Worm (Caenorhabditis elegans): ENCODE results near the gene F39E9.14.

The F39E9.14 gene

ce11 chrII:3250195-3250594 lies 40.2 kb downstream of the F39E9.14 start:
- TF ChIP-seq alr-1 (tag; optimal IDR thresholded peaks at IDR 0.05; ENCODE audit: borderline replicate concordance) (no peak), rnt-1 (tag; optimal IDR thresholded peaks at IDR 0.05) (no peak), nhr-20 (tag; optimal IDR thresholded peaks at IDR 0.05) (no peak), pax-3 (tag; optimal IDR thresholded peaks at IDR 0.05) (no peak), unc-98 (GFP tag; IDR thresholded peaks at IDR 0.05) (no peak), nhr-71 (tag; optimal IDR thresholded peaks at IDR 0.05) (no peak), elt-3 (tag; optimal IDR thresholded peaks at IDR 0.05) (no peak), grh-1 (GFP tag; IDR thresholded peaks at IDR 0.05) (no peak), aly-2 (tag; optimal IDR thresholded peaks at IDR 0.05) (no peak), ceh-90 (tag; optimal IDR thresholded peaks at IDR 0.05) (no peak), blmp-1 (tag; optimal IDR thresholded peaks at IDR 0.05) (no peak), nhr-237 (tag; optimal IDR thresholded peaks at IDR 0.05) (no peak), hlh-17 (GFP tag; optimal IDR thresholded peaks at IDR 0.05; ENCODE audit: borderline replicate concordance) (no peak), fkh-8 (tag; optimal IDR thresholded peaks at IDR 0.05) (no peak), snpc-4 (tag; optimal IDR thresholded peaks at IDR 0.05) (no peak), aha-1 (tag; optimal IDR thresholded peaks at IDR 0.05) (no peak)

ce11 chrII:3249406-3249805 lies 41.0 kb downstream of the F39E9.14 start, which contains the start of gene clec-124:
Gene clec-124 (plus strand): TSS chrII:3249706.
- TF ChIP-seq nhr-19 (GFP tag; conservative IDR thresholded peaks at IDR 0.05), result no peak
- no peak for TF ChIP-seq mep-1 (tag; optimal IDR thresholded peaks at IDR 0.05)

- TF ChIP-seq efl-1 (optimal IDR thresholded peaks at IDR 0.05) (no peak), efl-1 (GFP tag; optimal IDR thresholded peaks at IDR 0.05 in 1 of 2) (peak in 1 of 2 experiments; percentile 56), efl-3 (GFP tag; optimal IDR thresholded peaks at IDR 0.05) (no peak), elt-3 (tag; optimal IDR thresholded peaks at IDR 0.05) (no peak), lir-3 (tag; optimal IDR thresholded peaks at IDR 0.05; ENCODE audit: poor library complexity) (no peak), blmp-1 (tag; optimal IDR thresholded peaks at IDR 0.05) (peak; percentile 80), alr-1 (tag; optimal IDR thresholded peaks at IDR 0.05; ENCODE audit: borderline replicate concordance) (no peak)
Measured at ce11 chrII:3248043-3248718, 42.3 kb downstream of the F39E9.14 start, which contains the start of the genes fbxc-50 and C17F4.2. Gene fbxc-50 (minus strand): TSS chrII:3248123. Gene C17F4.2 (plus strand): TSS chrII:3248668.

- TF ChIP-seq hlh-4 (tag; optimal IDR thresholded peaks at IDR 0.05) (no peak), blmp-1 (tag; optimal IDR thresholded peaks at IDR 0.05) (no peak), tlp-1 (tag; optimal IDR thresholded peaks at IDR 0.05) (no peak), xbp-1 (tag; optimal IDR thresholded peaks at IDR 0.05) (no peak), elt-3 (tag; optimal IDR thresholded peaks at IDR 0.05) (no peak), ztf-11 (tag; optimal IDR thresholded peaks at IDR 0.05) (no peak), lin-13 (GFP tag; optimal IDR thresholded peaks at IDR 0.05) (no peak), jun-1 (tag; optimal IDR thresholded peaks at IDR 0.05) (no peak), ets-5 (GFP tag; IDR thresholded peaks at IDR 0.05) (no peak)
Measured at ce11 chrII:3247556-3247955, 42.9 kb downstream of the F39E9.14 start.

ce11 chrII:3245836-3246235 lies 44.6 kb downstream of the F39E9.14 start, which contains the start of gene C17F4.7:
Gene C17F4.7 (minus strand): TSS chrII:3246015.
- TF ChIP-seq sup-37 (GFP tag; optimal IDR thresholded peaks at IDR 0.05) (no peak), pqm-1 (tag; optimal IDR thresholded peaks at IDR 0.05) (peak; percentile 62), efl-1 (optimal IDR thresholded peaks at IDR 0.05) (no peak), efl-1 (GFP tag; optimal IDR thresholded peaks at IDR 0.05 in 1 of 2) (no peak), nhr-237 (tag; optimal IDR thresholded peaks at IDR 0.05) (no peak), ces-1 (GFP tag; optimal IDR thresholded peaks at IDR 0.05) (no peak), jun-1 (tag; optimal IDR thresholded peaks at IDR 0.05) (peak; percentile 38), pax-3 (tag; optimal IDR thresholded peaks at IDR 0.05) (no peak), nhr-12 (tag; optimal IDR thresholded peaks at IDR 0.05) (no peak), nhr-90 (tag; optimal IDR thresholded peaks at IDR 0.05; ENCODE audit: poor library complexity) (peak; percentile 37), mab-9 (GFP tag; IDR thresholded peaks at IDR 0.05) (no peak), ceh-88 (GFP tag; IDR thresholded peaks at IDR 0.05) (no peak), unc-86 (tag; optimal IDR thresholded peaks at IDR 0.05) (no peak), nhr-19 (GFP tag; conservative IDR thresholded peaks at IDR 0.05) (no peak), unc-30 (tag; optimal IDR thresholded peaks at IDR 0.05) (no peak), unc-98 (GFP tag; IDR thresholded peaks at IDR 0.05) (no peak), ceh-8 (GFP tag; optimal IDR thresholded peaks at IDR 0.05) (no peak), pag-3 (tag; optimal IDR thresholded peaks at IDR 0.05; ENCODE audit: borderline replicate concordance, insufficient read depth) (no peak), lin-35 (GFP tag; optimal IDR thresholded peaks at IDR 0.05) (peak in 1 of 2 experiments; percentile 34), alr-1 (tag; optimal IDR thresholded peaks at IDR 0.05; ENCODE audit: borderline replicate concordance) (no peak), xbp-1 (tag; optimal IDR thresholded peaks at IDR 0.05) (no peak), tlp-1 (tag; optimal IDR thresholded peaks at IDR 0.05) (peak; percentile 69), elt-2 (tag; optimal IDR thresholded peaks at IDR 0.05) (peak; percentile 98)

All from whole organism, L1 larva.